Fruit fly (Drosophila melanogaster) whole organism: Measurements from ENCODE around the gene CG4462.

ENCODE experiments used
- CG8478 ChIP-seq: fragments of >200 bp; optimal IDR thresholded peaks from 2 replicates; lab custom pipeline; 2018; ENCODE audit warnings: inconsistent platforms
- pan ChIP-seq: fragments of >200 bp; optimal IDR thresholded peaks from 2 replicates; lab custom pipeline; 2017
- psq ChIP-seq: fragments of >200 bp; optimal IDR thresholded peaks from 2 replicates; lab custom pipeline; 2017
- usp ChIP-seq: fragments of >200 bp; optimal IDR thresholded peaks from 2 replicates; lab custom pipeline; 2017; ENCODE audit warnings: missing biosample characterization, missing genetic modification characterization, mixed read lengths

- no peak for TF ChIP-seq psq (lab: Kevin White, UChicago)
- TF ChIP-seq CG8478 = no peak
- TF ChIP-seq pan = no peak
- no peak for TF ChIP-seq usp (GFP tag; lab: Kevin White, UChicago)
These were observed 47.6 kb downstream of the CG4462 start, which contains the start of the genes CG17186 and Arc42 for dm6 chr3R:19877427-19878076.
